Worm (Caenorhabditis elegans) whole organism, mixed stage, embryonic: ENCODE results near the gene K01G12.3.

Experiments
- blmp-1 ChIP-seq: fragments of 150-350 bp; optimal IDR thresholded peaks from 2 replicates; lab custom pipeline; 2014; ENCODE audit warnings: missing biosample characterization, missing genetic modification characterization
- elt-3 ChIP-seq: fragments of 150-350 bp; optimal IDR thresholded peaks from 2 replicates; lab custom pipeline; 2014; ENCODE audit warnings: missing biosample characterization, missing genetic modification characterization
- pha-4 ChIP-seq: fragments of 150-350 bp; optimal IDR thresholded peaks from 2 replicates; lab custom pipeline; 2018; ENCODE audit warnings: missing biosample characterization, missing genetic modification reagents, missing genetic modification characterization

ce11 chrIV:14194317-14194716, 1.0 kb downstream of the K01G12.3 start:
- TF ChIP-seq pha-4 (tag; lab: Kevin White, UChicago) (no peak), elt-3 (tag; lab: Kevin White, UChicago) (no peak), blmp-1 (no peak)
